Worm (Caenorhabditis elegans) whole organism, L1 larva: ENCODE data around the gene K08B12.3.

Experiments used
- lin-15B ChIP-seq: fragments of 150-350 bp; sonication (generic microtip); optimal IDR thresholded peaks from 3 replicates; lab custom pipeline; 2014; ENCODE audit warnings: missing biosample characterization, missing genetic modification characterization
- sptf-1 ChIP-seq: fragments of 150-350 bp; optimal IDR thresholded peaks from 2 replicates; lab custom pipeline; 2014; ENCODE audit warnings: missing biosample characterization, missing genetic modification characterization

ce11 chrV:6270097-6270496, 35.1 kb downstream of the K08B12.3 start:
- no peak for TF ChIP-seq lin-15B (tag; lab: Kevin White, UChicago)
- TF ChIP-seq sptf-1 (tag; lab: Kevin White, UChicago), result no peak
